Fruit fly (Drosophila melanogaster): ENCODE results near the gene CG15418.

CG15418 gene

DNA sequence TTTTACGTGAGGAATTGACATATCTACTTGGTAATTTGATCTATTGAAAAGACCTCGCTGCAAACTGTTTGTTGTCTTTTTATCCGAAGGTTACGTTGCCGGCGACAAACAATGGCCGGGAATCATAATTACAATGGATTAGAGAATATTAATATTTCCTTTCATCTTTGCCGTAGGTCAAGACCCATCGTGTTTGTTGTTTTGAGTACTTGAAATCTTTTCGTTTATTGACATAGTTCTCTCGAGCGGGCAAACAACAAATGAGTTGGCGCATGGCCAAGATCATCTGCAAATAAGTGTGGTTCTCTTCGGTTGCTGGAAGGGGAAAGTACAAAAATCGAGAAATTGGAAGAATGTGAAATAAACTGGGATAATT, 37.2 kb downstream of the CG15418 start:
- no peak for TF ChIP-seq CG17801 (GFP tag; optimal IDR thresholded peaks at IDR 0.05; ENCODE audit: partially characterized antibody)

DNA sequence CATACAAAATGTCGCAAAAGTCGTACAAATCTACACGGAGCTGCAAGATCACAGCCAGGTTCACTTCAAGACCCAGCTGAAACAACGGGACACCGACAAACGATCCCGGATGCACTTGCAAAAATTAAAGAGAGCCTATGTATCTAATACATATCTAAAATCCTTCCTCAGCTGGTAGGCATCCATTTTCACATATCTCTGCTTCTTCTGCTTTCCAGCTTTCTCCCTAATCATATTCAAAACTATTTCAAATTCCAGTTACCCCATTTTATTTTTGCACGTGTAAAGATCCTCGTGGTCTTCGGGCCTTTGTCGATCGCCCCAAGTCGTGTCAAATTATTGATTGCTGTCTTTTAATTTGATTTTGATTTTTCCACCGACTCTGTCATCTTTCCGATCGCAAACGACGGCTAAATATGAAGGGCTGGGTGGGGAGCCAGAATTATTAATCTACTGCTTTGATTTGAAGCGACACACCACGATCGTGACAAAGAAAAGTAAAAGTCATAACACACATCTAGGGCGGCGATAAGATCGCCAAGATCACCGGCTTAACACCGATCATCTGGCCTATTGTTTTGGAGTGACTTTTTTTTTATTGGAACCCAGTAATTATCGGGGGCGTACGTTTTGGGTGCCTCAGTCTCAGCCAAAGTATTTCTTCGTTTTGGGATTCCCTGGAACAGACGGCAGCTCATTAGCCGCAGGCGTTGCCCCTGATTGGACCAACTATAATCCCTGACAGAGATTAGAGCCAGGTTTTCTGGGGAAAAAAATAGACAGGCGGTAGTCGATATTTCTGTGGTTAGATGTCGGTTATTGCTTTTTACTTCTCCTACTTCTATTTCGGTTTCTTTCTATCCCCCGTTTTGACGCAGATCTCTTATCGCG, 37.9 kb downstream of the CG15418 start:
- TF ChIP-seq CG17801 (GFP tag; optimal IDR thresholded peaks at IDR 0.05; ENCODE audit: partially characterized antibody), result no peak

DNA sequence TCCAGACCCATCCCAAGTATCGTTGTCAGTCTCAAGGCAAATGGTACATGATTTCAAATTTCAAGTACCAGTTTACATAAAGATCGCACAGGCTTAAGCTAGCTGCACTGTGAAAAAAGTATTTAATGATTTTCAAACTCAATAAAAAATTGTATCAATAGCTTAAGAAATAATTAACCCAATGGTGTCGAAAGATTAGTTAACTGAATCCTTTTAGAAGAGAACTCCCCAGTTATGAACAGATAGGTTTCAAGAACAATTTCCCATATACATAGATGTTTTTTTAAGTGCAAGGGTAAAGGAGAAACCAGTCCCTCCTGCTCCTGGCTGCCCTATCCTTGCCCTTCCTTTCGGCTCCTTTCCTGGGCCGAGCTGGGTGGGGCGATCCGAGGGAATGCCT, 38.8 kb downstream of the CG15418 start:
- TF ChIP-seq CG17801 (GFP tag; optimal IDR thresholded peaks at IDR 0.05; ENCODE audit: partially characterized antibody), result no peak

- peak; percentile 54 for TF ChIP-seq CG17801 (GFP tag; optimal IDR thresholded peaks at IDR 0.05; ENCODE audit: partially characterized antibody)
Observed at dm6 chr2L:3580668-3581172, 40.8 kb downstream of the CG15418 start, which contains the start of gene sob. Gene sob (minus strand): TSS chr2L:3580769.

dm6 chr2L:3576520-3576919, 45.0 kb downstream of the CG15418 start:
- TF ChIP-seq CG17801 (GFP tag; optimal IDR thresholded peaks at IDR 0.05; ENCODE audit: partially characterized antibody), result no peak

DNA sequence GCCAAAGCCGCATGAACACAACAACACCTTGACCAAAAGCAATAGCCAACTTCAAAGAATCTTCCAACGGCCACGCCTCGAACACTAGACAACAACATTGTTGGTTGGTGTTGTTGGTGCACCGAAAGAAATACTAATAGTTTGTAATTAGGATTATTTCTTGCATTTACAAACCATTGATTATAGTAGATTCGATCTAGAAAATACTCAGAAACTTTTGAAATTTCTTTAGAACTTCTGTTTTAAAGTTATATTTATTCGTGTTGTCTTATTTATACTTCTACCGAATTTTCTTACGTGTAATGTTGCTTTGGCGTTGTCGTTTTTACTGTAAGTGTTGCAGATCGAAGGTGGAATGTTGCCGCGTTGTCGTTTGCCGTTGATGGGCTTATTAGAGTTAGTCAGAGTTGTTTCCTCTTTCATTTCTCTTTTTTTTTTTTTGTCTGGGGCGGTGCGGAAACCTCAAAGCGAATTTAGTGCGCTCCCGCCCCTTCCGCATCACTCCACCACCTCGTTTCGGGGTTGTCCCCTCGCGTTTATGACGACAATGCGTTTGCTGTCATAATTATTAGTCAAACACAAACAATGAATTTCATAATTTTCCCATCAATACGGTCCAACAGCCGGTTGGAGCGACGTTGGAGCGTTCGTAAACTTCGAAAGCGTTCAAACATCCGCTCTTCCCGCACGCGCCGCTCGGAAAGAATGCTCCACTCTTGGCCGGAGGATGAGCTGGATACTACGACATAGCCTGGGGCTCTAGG, 45.6 kb downstream of the CG15418 start, which contains the start of gene CG43815:
Gene CG43815, plus strand, starts transcription at position 532 of the 764 bp plus-strand sequence.
- no peak for TF ChIP-seq CG17801 (GFP tag; optimal IDR thresholded peaks at IDR 0.05; ENCODE audit: partially characterized antibody)

- TF ChIP-seq CG17801 (GFP tag; optimal IDR thresholded peaks at IDR 0.05; ENCODE audit: partially characterized antibody), result no peak
Observed at dm6 chr2L:3573907-3574306, 47.6 kb downstream of the CG15418 start.

- no peak for TF ChIP-seq CG17801 (GFP tag; optimal IDR thresholded peaks at IDR 0.05; ENCODE audit: partially characterized antibody)
Observed at dm6 chr2L:3573172-3573755, 48.2 kb downstream of the CG15418 start.

DNA sequence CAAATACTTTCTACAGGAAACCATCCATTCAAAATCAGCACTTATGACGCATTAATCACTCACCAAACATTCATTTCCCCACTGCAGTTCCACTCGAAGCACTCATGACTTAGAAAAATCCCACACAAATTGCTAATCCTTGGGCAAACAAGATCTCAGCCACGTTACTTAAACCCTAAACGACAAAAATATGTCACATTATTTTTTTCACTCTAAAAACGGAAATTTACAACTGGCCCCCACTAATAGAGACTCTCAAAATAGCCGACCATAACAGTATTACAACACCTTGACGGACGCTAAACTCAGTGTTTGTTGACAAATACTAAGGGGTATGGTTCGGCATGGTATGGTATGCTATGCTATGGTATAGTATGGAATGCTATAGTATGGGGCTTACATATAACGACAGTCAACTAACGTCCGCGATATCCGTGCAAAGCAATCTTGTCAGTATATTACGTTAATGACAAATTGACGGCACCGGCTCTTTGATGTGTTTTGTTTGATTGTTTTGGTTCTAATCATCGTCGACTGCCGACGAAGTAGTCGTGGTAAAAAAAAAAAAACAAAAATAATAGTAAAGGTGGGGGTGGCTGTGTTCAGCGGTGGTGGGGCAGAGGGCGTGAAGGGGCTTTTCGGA, 48.9 kb downstream of the CG15418 start:
- TF ChIP-seq CG17801 (GFP tag; optimal IDR thresholded peaks at IDR 0.05; ENCODE audit: partially characterized antibody), result no peak

DNA sequence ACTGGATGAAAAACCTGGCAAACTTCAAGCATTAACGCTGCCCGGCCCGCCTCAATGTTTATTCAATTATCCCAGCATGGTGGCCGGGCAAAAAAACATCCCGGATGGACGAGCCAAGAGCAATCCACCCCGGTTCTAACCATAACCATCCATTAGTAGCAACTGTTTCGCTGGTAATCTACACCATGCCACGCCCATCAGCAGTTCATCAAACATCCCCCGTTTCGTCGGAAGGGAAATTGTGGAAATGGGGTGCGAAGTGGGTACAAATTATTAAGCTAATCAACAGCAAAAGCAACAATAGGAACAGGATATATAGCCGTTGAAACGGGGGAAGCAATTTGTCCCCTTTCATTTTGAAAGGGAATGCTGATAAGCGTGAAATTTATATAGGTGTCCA, 50.0 kb downstream of the CG15418 start:
- no peak for TF ChIP-seq CG17801 (GFP tag; optimal IDR thresholded peaks at IDR 0.05; ENCODE audit: partially characterized antibody)

All from ovary, adult (tissue).